In genomic region chr3L:21385699-21386098, dm6 we compare ENCODE assay signal across 1 fruit fly cellular context.
TF ChIP-seq lines count a peak whose summit lies in the region.

No protein-coding gene starts in this region.

TF ChIP-seq in whole organism, embryonic, 481 proteins besides CTCF, POLR2A, EP300 and RAD21 (continued from another document and continues in another):
- TF ChIP-seq CG5245 (GFP tag; optimal IDR thresholded peaks at IDR 0.05; lab: Kevin White, UChicago) (no peak), CG30431 (GFP tag; optimal IDR thresholded peaks at IDR 0.05; lab: Kevin White, UChicago) (no peak), dmrt11E (tag; optimal IDR thresholded peaks at IDR 0.05; lab: Kevin White, UChicago) (no peak), CoRest (tag; optimal IDR thresholded peaks at IDR 0.05; lab: Kevin White, UChicago) (peak; percentile 24), org-1 (GFP tag; optimal IDR thresholded peaks at IDR 0.05; lab: Kevin White, UChicago) (no peak), CG12744 (GFP tag; optimal IDR thresholded peaks at IDR 0.05; lab: Kevin White, UChicago) (no peak), CG1024 (GFP tag; IDR thresholded peaks at IDR 0.05; lab: Robert Waterston, UW) (no peak), Blimp-1 (GFP tag; optimal IDR thresholded peaks at IDR 0.05; lab: Kevin White, UChicago) (peak; percentile 25), HmgD (GFP tag; optimal IDR thresholded peaks at IDR 0.05; lab: Kevin White, UChicago) (no peak), toy (GFP tag; IDR thresholded peaks at IDR 0.05; lab: Robert Waterston, UW) (no peak), CG16813 (GFP tag; IDR thresholded peaks at IDR 0.05; lab: Robert Waterston, UW; ENCODE audit: partially characterized antibody) (no peak), Chrac-16 (GFP tag; optimal IDR thresholded peaks at IDR 0.05; lab: Kevin White, UChicago) (no peak), wdn (GFP tag; IDR thresholded peaks at IDR 0.05; lab: Robert Waterston, UW) (no peak), zen2 (GFP tag; IDR thresholded peaks at IDR 0.05; lab: Robert Waterston, UW; ENCODE audit: partially characterized antibody) (no peak), CG13424 (tag; optimal IDR thresholded peaks at IDR 0.05; lab: Kevin White, UChicago) (peak; percentile 31), HLH3B (GFP tag; IDR thresholded peaks at IDR 0.05; lab: Robert Waterston, UW) (0 out of 2 replicates have a peak, but pooled peaks have one; percentile 20), CG18599 (GFP tag; optimal IDR thresholded peaks at IDR 0.05; lab: Kevin White, UChicago) (peak; percentile 5), Nf-YB (GFP tag; optimal IDR thresholded peaks at IDR 0.05; lab: Kevin White, UChicago) (no peak), Scr (GFP tag; IDR thresholded peaks at IDR 0.05; lab: Robert Waterston, UW; ENCODE audit: partially characterized antibody) (no peak), zfh1 (GFP tag; IDR thresholded peaks at IDR 0.05; lab: Robert Waterston, UW) (no peak), Atf3 (GFP tag; optimal IDR thresholded peaks at IDR 0.05; lab: Kevin White, UChicago) (no peak), CG11085 (GFP tag; IDR thresholded peaks at IDR 0.05; lab: Robert Waterston, UW) (no peak), CG12659 (GFP tag; optimal IDR thresholded peaks at IDR 0.05; lab: Kevin White, UChicago) (no peak), CkIIα-i1 (GFP tag; IDR thresholded peaks at IDR 0.05; lab: Robert Waterston, UW) (no peak), Ets65A (GFP tag; lab: Kevin White, UChicago) (no peak), pan (optimal IDR thresholded peaks at IDR 0.05; lab: Kevin White, UChicago) (no peak), pan (GFP tag; optimal IDR thresholded peaks at IDR 0.05 in 1 of 2, IDR thresholded peaks at IDR 0.05 in 1 of 2) (no peak), chinmo (GFP tag; IDR thresholded peaks at IDR 0.05; lab: Robert Waterston, UW; ENCODE audit: partially characterized antibody) (no peak), inv (GFP tag; IDR thresholded peaks at IDR 0.05; lab: Robert Waterston, UW; ENCODE audit: partially characterized antibody) (no peak), Atf-2 (GFP tag; optimal IDR thresholded peaks at IDR 0.05; lab: Kevin White, UChicago) (no peak), tx (GFP tag; optimal IDR thresholded peaks at IDR 0.05; lab: Kevin White, UChicago) (no peak), zfh2 (GFP tag; optimal IDR thresholded peaks at IDR 0.05; lab: Kevin White, UChicago) (no peak), her (GFP tag; optimal IDR thresholded peaks at IDR 0.05; lab: Kevin White, UChicago) (no peak), D19A (tag; optimal IDR thresholded peaks at IDR 0.05; lab: Kevin White, UChicago) (peak; percentile 16), Jarid2 (GFP tag; optimal IDR thresholded peaks at IDR 0.05; lab: Kevin White, UChicago) (no peak), CG10462 (GFP tag; optimal IDR thresholded peaks at IDR 0.05; lab: Kevin White, UChicago) (no peak), twi (tag; optimal IDR thresholded peaks at IDR 0.05; lab: Kevin White, UChicago) (no peak), hkb (optimal IDR thresholded peaks at IDR 0.05; lab: Kevin White, UChicago) (no peak), hkb (GFP tag; IDR thresholded peaks at IDR 0.05; lab: Robert Waterston, UW) (no peak), CG6654 (GFP tag; optimal IDR thresholded peaks at IDR 0.05; lab: Kevin White, UChicago) (no peak), slp2 (GFP tag; optimal IDR thresholded peaks at IDR 0.05; lab: Kevin White, UChicago) (no peak), az2 (GFP tag; optimal IDR thresholded peaks at IDR 0.05; lab: Kevin White, UChicago) (peak; percentile 14), CG3838 (GFP tag; optimal IDR thresholded peaks at IDR 0.05; lab: Kevin White, UChicago) (no peak), CG10147 (GFP tag; optimal IDR thresholded peaks at IDR 0.05; lab: Kevin White, UChicago) (no peak), fd96Cb (tag; optimal IDR thresholded peaks at IDR 0.05; lab: Kevin White, UChicago) (peak; percentile 23), CG42726 (GFP tag; IDR thresholded peaks at IDR 0.05; lab: Robert Waterston, UW; ENCODE audit: partially characterized antibody) (no peak), chn (GFP tag; optimal IDR thresholded peaks at IDR 0.05; lab: Kevin White, UChicago) (no peak), Awh (GFP tag; IDR thresholded peaks at IDR 0.05; lab: Robert Waterston, UW) (no peak), sr (GFP tag; IDR thresholded peaks at IDR 0.05; lab: Robert Waterston, UW) (no peak), en (GFP tag; optimal IDR thresholded peaks at IDR 0.05; lab: Kevin White, UChicago) (no peak), luna (GFP tag; optimal IDR thresholded peaks at IDR 0.05; lab: Kevin White, UChicago) (no peak), mld (GFP tag; IDR thresholded peaks at IDR 0.05; lab: Robert Waterston, UW; ENCODE audit: partially characterized antibody) (no peak), Sry-δ (GFP tag; optimal IDR thresholded peaks at IDR 0.05; lab: Kevin White, UChicago) (no peak), CG4328 (GFP tag; optimal IDR thresholded peaks at IDR 0.05; lab: Kevin White, UChicago) (no peak), dimm (GFP tag; IDR thresholded peaks at IDR 0.05; lab: Robert Waterston, UW) (no peak), Rfx (GFP tag; IDR thresholded peaks at IDR 0.05; lab: Robert Waterston, UW) (no peak), CG8290 (GFP tag; optimal IDR thresholded peaks at IDR 0.05; lab: Kevin White, UChicago) (no peak), CG8290 (tag; optimal IDR thresholded peaks at IDR 0.05; lab: Kevin White, UChicago) (no peak), Camta (GFP tag; optimal IDR thresholded peaks at IDR 0.05; lab: Kevin White, UChicago) (no peak), CG12155 (GFP tag; optimal IDR thresholded peaks at IDR 0.05; lab: Kevin White, UChicago) (no peak), CG6689 (GFP tag; IDR thresholded peaks at IDR 0.05; lab: Robert Waterston, UW) (0 out of 2 replicates have a peak, but pooled peaks have one; percentile 16), ap (GFP tag; IDR thresholded peaks at IDR 0.05; lab: Robert Waterston, UW) (no peak), CG1602 (GFP tag; optimal IDR thresholded peaks at IDR 0.05; lab: Kevin White, UChicago) (no peak), CG10209 (GFP tag; optimal IDR thresholded peaks at IDR 0.05; lab: Kevin White, UChicago) (no peak), unc-4 (GFP tag; IDR thresholded peaks at IDR 0.05; lab: Robert Waterston, UW; ENCODE audit: partially characterized antibody) (no peak), nerfin-2 (GFP tag; IDR thresholded peaks at IDR 0.05; lab: Robert Waterston, UW; ENCODE audit: partially characterized antibody) (no peak), hb (GFP tag; IDR thresholded peaks at IDR 0.05; lab: Robert Waterston, UW; ENCODE audit: partially characterized antibody) (no peak), CG11456 (GFP tag; IDR thresholded peaks at IDR 0.05; lab: Robert Waterston, UW) (no peak), ranshi (GFP tag; IDR thresholded peaks at IDR 0.05; lab: Robert Waterston, UW) (no peak), gfzf (GFP tag; optimal IDR thresholded peaks at IDR 0.05; lab: Kevin White, UChicago) (no peak), CG6854 (GFP tag; optimal IDR thresholded peaks at IDR 0.05; lab: Kevin White, UChicago) (no peak), Nf-YA (GFP tag; IDR thresholded peaks at IDR 0.05; lab: Robert Waterston, UW) (no peak), Gug (GFP tag; IDR thresholded peaks at IDR 0.05; lab: Robert Waterston, UW) (no peak), MTF-1 (GFP tag; optimal IDR thresholded peaks at IDR 0.05; lab: Kevin White, UChicago; ENCODE audit: borderline replicate concordance) (no peak), Stat92E (GFP tag; optimal IDR thresholded peaks at IDR 0.05; lab: Kevin White, UChicago) (no peak), CG10431 (GFP tag; optimal IDR thresholded peaks at IDR 0.05; lab: Kevin White, UChicago) (no peak), fru (optimal IDR thresholded peaks at IDR 0.05; lab: Kevin White, UChicago) (no peak), CG4617 (GFP tag; optimal IDR thresholded peaks at IDR 0.05; lab: Kevin White, UChicago; ENCODE audit: borderline replicate concordance) (no peak), salm (tag; optimal IDR thresholded peaks at IDR 0.05; lab: Kevin White, UChicago) (no peak), CG3847 (GFP tag; IDR thresholded peaks at IDR 0.05; lab: Robert Waterston, UW) (no peak), prd (optimal IDR thresholded peaks at IDR 0.05; lab: Kevin White, UChicago) (no peak), prd (GFP tag; IDR thresholded peaks at IDR 0.05; lab: Robert Waterston, UW) (no peak), gce (GFP tag; IDR thresholded peaks at IDR 0.05; lab: Robert Waterston, UW) (no peak), Abd-B (GFP tag; optimal IDR thresholded peaks at IDR 0.05; lab: Kevin White, UChicago) (peak; percentile 12), zf30C (GFP tag; optimal IDR thresholded peaks at IDR 0.05; lab: Kevin White, UChicago) (no peak), CG1647 (GFP tag; optimal IDR thresholded peaks at IDR 0.05; lab: Kevin White, UChicago) (no peak), Doc2 (GFP tag; IDR thresholded peaks at IDR 0.05; lab: Robert Waterston, UW) (no peak), Lim3 (GFP tag; IDR thresholded peaks at IDR 0.05; lab: Robert Waterston, UW) (no peak), MBD-R2 (GFP tag; IDR thresholded peaks at IDR 0.05; lab: Robert Waterston, UW) (no peak), vnd (GFP tag; IDR thresholded peaks at IDR 0.05; lab: Robert Waterston, UW; ENCODE audit: partially characterized antibody) (no peak), CG8944 (GFP tag; optimal IDR thresholded peaks at IDR 0.05; lab: Kevin White, UChicago) (no peak), CG7839 (tag; optimal IDR thresholded peaks at IDR 0.05; lab: Kevin White, UChicago) (peak; percentile 52), kah (GFP tag; optimal IDR thresholded peaks at IDR 0.05; lab: Kevin White, UChicago) (no peak), HmgZ (tag; optimal IDR thresholded peaks at IDR 0.05; lab: Kevin White, UChicago) (no peak), CG10979 (tag; optimal IDR thresholded peaks at IDR 0.05; lab: Kevin White, UChicago) (no peak), CG6272 (GFP tag; IDR thresholded peaks at IDR 0.05; lab: Robert Waterston, UW) (no peak), row (GFP tag; IDR thresholded peaks at IDR 0.05; lab: Robert Waterston, UW) (peak; percentile 32; the same call in 1 of the 3 replicates), lilli (GFP tag; optimal IDR thresholded peaks at IDR 0.05; lab: Kevin White, UChicago) (no peak), CG9817 (tag; optimal IDR thresholded peaks at IDR 0.05; lab: Kevin White, UChicago) (no peak), pfk (GFP tag; optimal IDR thresholded peaks at IDR 0.05; lab: Kevin White, UChicago) (no peak), CG6254 (GFP tag; optimal IDR thresholded peaks at IDR 0.05; lab: Kevin White, UChicago) (no peak), pum (GFP tag; optimal IDR thresholded peaks at IDR 0.05; lab: Kevin White, UChicago) (no peak), CG4360 (GFP tag; IDR thresholded peaks at IDR 0.05; lab: Robert Waterston, UW) (no peak), CG31441 (GFP tag; IDR thresholded peaks at IDR 0.05; lab: Robert Waterston, UW) (peak; percentile 22; the same call in 1 of the 2 replicates), CG10543 (GFP tag; optimal IDR thresholded peaks at IDR 0.05; lab: Kevin White, UChicago) (no peak), jumu (GFP tag; optimal IDR thresholded peaks at IDR 0.05; lab: Kevin White, UChicago) (no peak), CG12391 (tag; optimal IDR thresholded peaks at IDR 0.05; lab: Kevin White, UChicago) (peak; percentile 8), CG15269 (tag; optimal IDR thresholded peaks at IDR 0.05; lab: Kevin White, UChicago) (peak; percentile 31), dysf (GFP tag; IDR thresholded peaks at IDR 0.05; lab: Robert Waterston, UW) (0 out of 3 replicates have a peak, but pooled peaks have one; percentile 13), CG13123 (GFP tag; optimal IDR thresholded peaks at IDR 0.05; lab: Kevin White, UChicago) (no peak), wek (GFP tag; optimal IDR thresholded peaks at IDR 0.05; lab: Kevin White, UChicago) (no peak), rib (GFP tag; IDR thresholded peaks at IDR 0.05; lab: Robert Waterston, UW) (no peak), Bgb (GFP tag; IDR thresholded peaks at IDR 0.05; lab: Robert Waterston, UW; ENCODE audit: partially characterized antibody) (no peak), CG18262 (tag; optimal IDR thresholded peaks at IDR 0.05; lab: Kevin White, UChicago) (peak; percentile 11), sug (tag; optimal IDR thresholded peaks at IDR 0.05; lab: Kevin White, UChicago) (no peak), CG17385 (GFP tag; optimal IDR thresholded peaks at IDR 0.05; lab: Kevin White, UChicago) (no peak), CG6791 (GFP tag; IDR thresholded peaks at IDR 0.05; lab: Robert Waterston, UW; ENCODE audit: partially characterized antibody) (no peak), Myb (GFP tag; optimal IDR thresholded peaks at IDR 0.05; lab: Kevin White, UChicago) (no peak), croc (GFP tag; conservative IDR thresholded peaks at IDR 0.05; lab: Robert Waterston, UW) (no peak), CG32532 (GFP tag; IDR thresholded peaks at IDR 0.05; lab: Robert Waterston, UW) (no peak), tap (tag; optimal IDR thresholded peaks at IDR 0.05; lab: Kevin White, UChicago) (peak; percentile 14), Tbp (GFP tag; optimal IDR thresholded peaks at IDR 0.05; lab: Kevin White, UChicago) (no peak), CG17359 (tag; optimal IDR thresholded peaks at IDR 0.05; lab: Kevin White, UChicago) (peak; percentile 15), Hmr (GFP tag; optimal IDR thresholded peaks at IDR 0.05; lab: Kevin White, UChicago) (no peak), bsh (GFP tag; optimal IDR thresholded peaks at IDR 0.05; lab: Kevin White, UChicago) (peak in 1 of 2 experiments; percentile 40), CHES-1-like (GFP tag; optimal IDR thresholded peaks at IDR 0.05; lab: Kevin White, UChicago) (no peak), CG2129 (GFP tag; IDR thresholded peaks at IDR 0.05; lab: Robert Waterston, UW; ENCODE audit: partially characterized antibody) (no peak), bigmax (GFP tag; optimal IDR thresholded peaks at IDR 0.05; lab: Kevin White, UChicago) (no peak), tin (GFP tag; optimal IDR thresholded peaks at IDR 0.05; lab: Kevin White, UChicago) (no peak), CG7928 (GFP tag; optimal IDR thresholded peaks at IDR 0.05; lab: Kevin White, UChicago) (no peak), Hr51 (GFP tag; optimal IDR thresholded peaks at IDR 0.05; lab: Kevin White, UChicago) (peak in 1 of 2 experiments; percentile 54), lab (GFP tag; optimal IDR thresholded peaks at IDR 0.05; lab: Kevin White, UChicago) (no peak), Hand (GFP tag; optimal IDR thresholded peaks at IDR 0.05; lab: Kevin White, UChicago) (no peak), Gsc (GFP tag; IDR thresholded peaks at IDR 0.05; lab: Robert Waterston, UW) (no peak), CG15514 (GFP tag; optimal IDR thresholded peaks at IDR 0.05; lab: Kevin White, UChicago) (no peak), CG14710 (tag; optimal IDR thresholded peaks at IDR 0.05; lab: Kevin White, UChicago) (no peak), Sox100B (GFP tag; optimal IDR thresholded peaks at IDR 0.05; lab: Kevin White, UChicago) (no peak)
